Worm (Caenorhabditis elegans): ENCODE measurements around the gene F54D12.8.

The F54D12.8 gene

ce11 chrII:1400105-1400504, 2.3 kb upstream of the F54D12.8 start, which contains the start of gene F54D12.1:
Gene F54D12.1 (plus strand): TSS chrII:1400405.
- TF ChIP-seq ceh-36 (tag; optimal IDR thresholded peaks at IDR 0.05) (no peak), flt-1 (GFP tag; IDR thresholded peaks at IDR 0.05) (no peak), hmbx-1 (tag; optimal IDR thresholded peaks at IDR 0.05) (no peak), ets-7 (tag; optimal IDR thresholded peaks at IDR 0.05) (no peak), sea-1 (GFP tag; conservative IDR thresholded peaks at IDR 0.05) (no peak), tbx-37 (GFP tag; conservative IDR thresholded peaks at IDR 0.05) (no peak), B0310.2 (tag; optimal IDR thresholded peaks at IDR 0.05) (no peak), aly-1 (tag; optimal IDR thresholded peaks at IDR 0.05) (no peak), tbx-11 (GFP tag; IDR thresholded peaks at IDR 0.05) (no peak), ama-1 (optimal IDR thresholded peaks at IDR 0.05) (no peak), pes-1 (GFP tag; IDR thresholded peaks at IDR 0.05) (no peak), ceh-13 (GFP tag; optimal IDR thresholded peaks at IDR 0.05) (no peak), hmg-4 (GFP tag; optimal IDR thresholded peaks at IDR 0.05) (no peak), hnd-1 (tag; optimal IDR thresholded peaks at IDR 0.05) (no peak)

- TF ChIP-seq ets-7 (tag; optimal IDR thresholded peaks at IDR 0.05) (no peak), tbx-37 (GFP tag; conservative IDR thresholded peaks at IDR 0.05) (no peak), B0310.2 (tag; optimal IDR thresholded peaks at IDR 0.05) (no peak)
Observed at ce11 chrII:1398396-1398795, 558 bp upstream of the F54D12.8 start, which contains the start of gene F54D12.2. Gene F54D12.2 (plus strand): TSS chrII:1398696.

- TF ChIP-seq tbx-11 (GFP tag; IDR thresholded peaks at IDR 0.05) (no peak), F13C5.2 (tag; optimal IDR thresholded peaks at IDR 0.05) (no peak), hmbx-1 (tag; optimal IDR thresholded peaks at IDR 0.05) (no peak), hnd-1 (tag; optimal IDR thresholded peaks at IDR 0.05) (no peak), flt-1 (GFP tag; IDR thresholded peaks at IDR 0.05) (no peak), ama-1 (optimal IDR thresholded peaks at IDR 0.05) (no peak), ets-7 (tag; optimal IDR thresholded peaks at IDR 0.05) (no peak), sea-1 (GFP tag; conservative IDR thresholded peaks at IDR 0.05) (no peak), tbx-37 (GFP tag; conservative IDR thresholded peaks at IDR 0.05) (no peak), B0310.2 (tag; optimal IDR thresholded peaks at IDR 0.05) (no peak), aly-1 (tag; optimal IDR thresholded peaks at IDR 0.05) (no peak), pes-1 (GFP tag; IDR thresholded peaks at IDR 0.05) (no peak), tra-4 (tag; optimal IDR thresholded peaks at IDR 0.05) (no peak), ceh-13 (GFP tag; optimal IDR thresholded peaks at IDR 0.05) (no peak), ceh-36 (tag; optimal IDR thresholded peaks at IDR 0.05) (no peak), scrt-1 (GFP tag; IDR thresholded peaks at IDR 0.05) (no peak), hmg-4 (GFP tag; optimal IDR thresholded peaks at IDR 0.05) (no peak)
Observed at ce11 chrII:1386478-1386877, 11.4 kb downstream of the F54D12.8 start, which contains the start of gene aat-7. Gene aat-7 (plus strand): TSS chrII:1386870.

ce11 chrII:1385280-1385679, 12.6 kb downstream of the F54D12.8 start, which contains the start of gene F54D12.7:
Gene F54D12.7 (minus strand): TSS chrII:1385380.
- TF ChIP-seq flt-1 (GFP tag; IDR thresholded peaks at IDR 0.05) (no peak), tra-4 (tag; optimal IDR thresholded peaks at IDR 0.05) (no peak), ceh-36 (tag; optimal IDR thresholded peaks at IDR 0.05) (no peak), scrt-1 (GFP tag; IDR thresholded peaks at IDR 0.05) (no peak), hmbx-1 (tag; optimal IDR thresholded peaks at IDR 0.05) (no peak), tbx-37 (GFP tag; conservative IDR thresholded peaks at IDR 0.05) (no peak), hmg-4 (GFP tag; optimal IDR thresholded peaks at IDR 0.05) (no peak), ama-1 (optimal IDR thresholded peaks at IDR 0.05) (no peak), B0310.2 (tag; optimal IDR thresholded peaks at IDR 0.05) (no peak), pes-1 (GFP tag; IDR thresholded peaks at IDR 0.05) (no peak), tbx-11 (GFP tag; IDR thresholded peaks at IDR 0.05) (no peak), hnd-1 (tag; optimal IDR thresholded peaks at IDR 0.05) (no peak), aly-1 (tag; optimal IDR thresholded peaks at IDR 0.05) (no peak), ets-7 (tag; optimal IDR thresholded peaks at IDR 0.05) (no peak), F13C5.2 (tag; optimal IDR thresholded peaks at IDR 0.05) (no peak)

ce11 chrII:1381618-1382017, 16.2 kb downstream of the F54D12.8 start, which contains the start of gene F54D12.9:
Gene F54D12.9 (minus strand): TSS chrII:1381718.
- TF ChIP-seq F13C5.2 (tag; optimal IDR thresholded peaks at IDR 0.05) (no peak), sea-1 (GFP tag; conservative IDR thresholded peaks at IDR 0.05) (no peak), ceh-13 (GFP tag; optimal IDR thresholded peaks at IDR 0.05) (no peak), ama-1 (optimal IDR thresholded peaks at IDR 0.05) (no peak), hnd-1 (tag; optimal IDR thresholded peaks at IDR 0.05) (no peak), hmbx-1 (tag; optimal IDR thresholded peaks at IDR 0.05) (no peak), B0310.2 (tag; optimal IDR thresholded peaks at IDR 0.05) (no peak), pes-1 (GFP tag; IDR thresholded peaks at IDR 0.05) (no peak), scrt-1 (GFP tag; IDR thresholded peaks at IDR 0.05) (no peak), tbx-37 (GFP tag; conservative IDR thresholded peaks at IDR 0.05) (no peak), tbx-11 (GFP tag; IDR thresholded peaks at IDR 0.05) (no peak), hmg-4 (GFP tag; optimal IDR thresholded peaks at IDR 0.05) (no peak), ceh-36 (tag; optimal IDR thresholded peaks at IDR 0.05) (no peak), flt-1 (GFP tag; IDR thresholded peaks at IDR 0.05) (no peak), tra-4 (tag; optimal IDR thresholded peaks at IDR 0.05) (no peak), ets-7 (tag; optimal IDR thresholded peaks at IDR 0.05) (no peak), aly-1 (tag; optimal IDR thresholded peaks at IDR 0.05) (no peak)

- TF ChIP-seq ets-7 (tag; optimal IDR thresholded peaks at IDR 0.05) (no peak), flt-1 (GFP tag; IDR thresholded peaks at IDR 0.05) (no peak), pes-1 (GFP tag; IDR thresholded peaks at IDR 0.05) (no peak), tbx-37 (GFP tag; conservative IDR thresholded peaks at IDR 0.05) (no peak), F13C5.2 (tag; optimal IDR thresholded peaks at IDR 0.05) (no peak), sea-1 (GFP tag; conservative IDR thresholded peaks at IDR 0.05) (no peak), ama-1 (optimal IDR thresholded peaks at IDR 0.05) (no peak), hmbx-1 (tag; optimal IDR thresholded peaks at IDR 0.05) (no peak), B0310.2 (tag; optimal IDR thresholded peaks at IDR 0.05) (no peak)
Observed at ce11 chrII:1378259-1378658, 19.6 kb downstream of the F54D12.8 start, which contains the start of gene F54D12.10. Gene F54D12.10 (minus strand): TSS chrII:1378359.

- TF ChIP-seq flt-1 (GFP tag; IDR thresholded peaks at IDR 0.05) (no peak), hnd-1 (tag; optimal IDR thresholded peaks at IDR 0.05) (no peak), ama-1 (optimal IDR thresholded peaks at IDR 0.05) (no peak), hmbx-1 (tag; optimal IDR thresholded peaks at IDR 0.05) (no peak), tbx-11 (GFP tag; IDR thresholded peaks at IDR 0.05) (no peak), pes-1 (GFP tag; IDR thresholded peaks at IDR 0.05) (no peak), ceh-36 (tag; optimal IDR thresholded peaks at IDR 0.05) (no peak), aly-1 (tag; optimal IDR thresholded peaks at IDR 0.05) (no peak), hmg-4 (GFP tag; optimal IDR thresholded peaks at IDR 0.05) (no peak), ceh-13 (GFP tag; optimal IDR thresholded peaks at IDR 0.05) (no peak), ets-7 (tag; optimal IDR thresholded peaks at IDR 0.05) (no peak), B0310.2 (tag; optimal IDR thresholded peaks at IDR 0.05) (no peak), tbx-37 (GFP tag; conservative IDR thresholded peaks at IDR 0.05) (no peak), scrt-1 (GFP tag; IDR thresholded peaks at IDR 0.05) (no peak), F13C5.2 (tag; optimal IDR thresholded peaks at IDR 0.05) (no peak), sea-1 (GFP tag; conservative IDR thresholded peaks at IDR 0.05) (no peak), tra-4 (tag; optimal IDR thresholded peaks at IDR 0.05) (no peak)
Observed at ce11 chrII:1376795-1377194, 21.0 kb downstream of the F54D12.8 start.

All from whole organism, early embryonic.